Worm (Caenorhabditis elegans): ENCODE results near the gene C49G7.13.

ce11 chrV:3992334-3992733 lies 43.6 kb upstream of the C49G7.13 start:
- TF ChIP-seq unc-62 (GFP tag; optimal IDR thresholded peaks at IDR 0.05): no peak
- no peak for TF ChIP-seq sptf-1 (tag; optimal IDR thresholded peaks at IDR 0.05)
- TF ChIP-seq mep-1 (tag; optimal IDR thresholded peaks at IDR 0.05): no peak
- TF ChIP-seq nhr-237 (tag; optimal IDR thresholded peaks at IDR 0.05): no peak
- TF ChIP-seq mls-2 (tag; optimal IDR thresholded peaks at IDR 0.05): no peak

Measured in whole organism, mixed stage, embryonic.